Worm (Caenorhabditis elegans) whole organism, late embryonic: ENCODE results near the gene vps-22.

Experiments
- ama-1 ChIP-seq: fragments of 150-350 bp; optimal IDR thresholded peaks from 2 replicates; lab custom pipeline; 2014
- ceh-24 ChIP-seq: sonication (generic microtip); optimal IDR thresholded peaks from 2 replicates; lab custom pipeline; 2016; ENCODE audit warnings: mild to moderate bottlenecking, missing genetic modification characterization, missing compliant biosample characterization
- ceh-34 ChIP-seq: sonication (generic microtip); optimal IDR thresholded peaks from 2 replicates; lab custom pipeline; 2016; ENCODE audit warnings: mild to moderate bottlenecking, missing genetic modification characterization, missing compliant biosample characterization
- ceh-9 ChIP-seq: sonication (generic microtip); optimal IDR thresholded peaks from 2 replicates; lab custom pipeline; 2016; ENCODE audit warnings: mild to moderate bottlenecking, missing genetic modification characterization, inconsistent platforms, missing compliant biosample characterization
- dmd-4 ChIP-seq: sonication (generic microtip); optimal IDR thresholded peaks from 2 replicates; lab custom pipeline; 2016; ENCODE audit warnings: borderline replicate concordance, missing genetic modification characterization, missing compliant biosample characterization
- fkh-10 ChIP-seq: fragments of 150-350 bp; optimal IDR thresholded peaks from 2 replicates; lab custom pipeline; 2014; ENCODE audit warnings: missing biosample characterization, missing genetic modification reagents, missing genetic modification characterization
- fkh-6 ChIP-seq: sonication (generic microtip); optimal IDR thresholded peaks from 2 replicates; lab custom pipeline; 2016; ENCODE audit warnings: missing genetic modification characterization, missing compliant biosample characterization
- nhr-232 ChIP-seq: sonication (generic microtip); optimal IDR thresholded peaks from 2 replicates; lab custom pipeline; 2016; ENCODE audit warnings: missing genetic modification characterization, missing compliant biosample characterization
- unc-86 ChIP-seq: sonication (generic microtip); optimal IDR thresholded peaks from 2 replicates; lab custom pipeline; 2016; ENCODE audit warnings: missing genetic modification characterization, missing compliant biosample characterization

- TF ChIP-seq dmd-4 (tag; lab: Kevin White, UChicago), result no peak
- TF ChIP-seq fkh-6 (tag; lab: Kevin White, UChicago), result no peak
- no peak for TF ChIP-seq ama-1 (lab: Kevin White, UChicago)
- no peak for TF ChIP-seq ceh-9 (tag; lab: Kevin White, UChicago)
- TF ChIP-seq nhr-232 (tag; lab: Kevin White, UChicago), result no peak
- TF ChIP-seq fkh-10 (GFP tag; lab: Kevin White, UChicago), result no peak
- TF ChIP-seq unc-86 (tag; lab: Kevin White, UChicago), result no peak
- no peak for TF ChIP-seq ceh-24 (tag; lab: Kevin White, UChicago)
- no peak for TF ChIP-seq ceh-34 (tag; lab: Kevin White, UChicago)
Observed at ce11 chrIII:4944213-4944612, 18.1 kb downstream of the vps-22 start, which contains the start of gene ntl-9.
